Worm (Caenorhabditis elegans) whole organism, L3 larva: ENCODE data around the gene C46F4.3.

ENCODE experiments used
- aly-2 ChIP-seq: fragments of 150-350 bp; optimal IDR thresholded peaks from 2 replicates; lab custom pipeline; 2014; ENCODE audit warnings: missing biosample characterization, missing genetic modification characterization
- nhr-28 ChIP-seq: fragments of 150-350 bp; optimal IDR thresholded peaks from 2 replicates; lab custom pipeline; 2014; ENCODE audit warnings: missing biosample characterization, missing genetic modification characterization
- nhr-43 ChIP-seq: sonication (generic microtip); optimal IDR thresholded peaks from 2 replicates; lab custom pipeline; 2016; ENCODE audit warnings: mild to moderate bottlenecking, missing genetic modification characterization, missing compliant biosample characterization; ENCODE audit not compliant: poor library complexity, severe bottlenecking
- nhr-77 ChIP-seq: fragments of 150-350 bp; optimal IDR thresholded peaks from 2 replicates; lab custom pipeline; 2014; ENCODE audit warnings: missing biosample characterization, missing genetic modification characterization

DNA sequence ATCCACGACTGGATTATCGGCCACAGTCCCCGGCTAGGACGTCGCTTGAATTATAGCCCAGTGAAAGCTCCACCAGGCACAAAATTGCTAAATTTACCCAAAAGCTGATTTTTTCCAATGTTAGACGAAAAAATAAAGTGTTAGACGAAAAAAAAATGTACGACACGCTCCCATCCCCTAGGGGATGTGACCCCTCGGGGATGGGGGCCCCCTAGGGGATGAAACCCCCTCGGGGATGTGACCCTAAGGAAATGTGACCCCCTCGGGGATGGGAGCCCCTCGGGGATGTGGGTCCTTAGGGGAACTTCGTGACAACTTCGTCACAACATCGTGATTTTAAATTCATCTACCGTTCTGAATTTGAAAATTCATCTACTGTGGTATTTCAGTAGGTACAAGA is 29.8 kb upstream of the C46F4.3 start:
- TF ChIP-seq nhr-28 (tag; lab: Kevin White, UChicago) (no peak), nhr-77 (tag; lab: Kevin White, UChicago) (no peak), nhr-43 (no peak), aly-2 (tag; lab: Kevin White, UChicago) (no peak)
